Worm (Caenorhabditis elegans): ENCODE data around the gene egrh-2.

- TF ChIP-seq sea-2 (GFP tag; optimal IDR thresholded peaks at IDR 0.05): no peak
- TF ChIP-seq ceh-9 (tag; optimal IDR thresholded peaks at IDR 0.05): no peak
- no peak for TF ChIP-seq R02D3.7 (tag; optimal IDR thresholded peaks at IDR 0.05)
- TF ChIP-seq ama-1 (optimal IDR thresholded peaks at IDR 0.05): no peak
- TF ChIP-seq nhr-28 (tag; optimal IDR thresholded peaks at IDR 0.05): no peak
- TF ChIP-seq nhr-11 (tag; optimal IDR thresholded peaks at IDR 0.05): no peak
- no peak for TF ChIP-seq zag-1 (tag; optimal IDR thresholded peaks at IDR 0.05)
- TF ChIP-seq elt-1 (tag; optimal IDR thresholded peaks at IDR 0.05): no peak
- TF ChIP-seq lin-39 (tag; optimal IDR thresholded peaks at IDR 0.05): no peak
- TF ChIP-seq egl-27 (tag; optimal IDR thresholded peaks at IDR 0.05): no peak
These were observed 40.2 kb downstream of the egrh-2 start for ce11 chrIV:949940-950592.

Measured in whole organism, L3 larva.